Worm (Caenorhabditis elegans): Measurements from ENCODE around the gene Y77E11A.16.

DNA sequence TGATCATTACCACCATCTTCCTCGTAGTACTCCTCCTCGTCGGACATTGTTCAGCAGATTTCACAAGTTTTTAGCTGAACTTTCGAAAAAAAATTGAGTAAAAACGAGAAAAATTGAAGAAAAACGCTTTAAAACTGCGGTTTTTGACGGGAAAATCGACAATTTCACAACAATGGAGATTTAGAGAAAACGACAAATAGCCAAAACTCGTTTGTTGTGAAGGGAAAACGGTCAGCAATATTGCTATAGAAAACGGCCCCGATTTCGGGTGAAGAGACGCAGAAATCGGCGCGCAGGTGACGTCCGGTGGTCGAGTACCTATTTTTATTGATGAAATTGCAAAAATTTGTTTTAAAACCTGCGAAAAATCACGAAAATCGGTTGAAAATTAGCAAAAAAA, 39.3 kb upstream of the Y77E11A.16 start, which contains the start of gene clp-7:
- TF ChIP-seq zag-1 (tag; optimal IDR thresholded peaks at IDR 0.05) (no peak), snu-23 (GFP tag; optimal IDR thresholded peaks at IDR 0.05) (no peak)
